Worm (Caenorhabditis elegans) whole organism, early embryonic: ENCODE data around the gene srg-3.

Experiments used
- ama-1 ChIP-seq: fragments of 150-350 bp; optimal IDR thresholded peaks from 2 replicates; lab custom pipeline; 2014
- ets-7 ChIP-seq: sonication (generic microtip); optimal IDR thresholded peaks from 2 replicates; lab custom pipeline; 2016; ENCODE audit warnings: missing genotype, missing genetic modification characterization, missing compliant biosample characterization

ce11 chrIII:6221403-6221802 lies 48.8 kb downstream of the srg-3 start:
- TF ChIP-seq ets-7 (tag; lab: Kevin White, UChicago) (no peak), ama-1 (lab: Kevin White, UChicago) (no peak)
